Fruit fly (Drosophila melanogaster): ENCODE results near the gene CG7607.

- TF ChIP-seq tj (GFP tag; optimal IDR thresholded peaks at IDR 0.05), result no peak
- TF ChIP-seq cic (GFP tag; optimal IDR thresholded peaks at IDR 0.05), result peak; percentile 30
- TF ChIP-seq kay (GFP tag; ENCODE audit: borderline replicate concordance), result no peak
- no peak for TF ChIP-seq CG1620 (GFP tag; optimal IDR thresholded peaks at IDR 0.05)
- TF ChIP-seq bab1 (GFP tag; optimal IDR thresholded peaks at IDR 0.05), result no peak
- TF ChIP-seq CG33017 (tag; optimal IDR thresholded peaks at IDR 0.05), result no peak
- TF ChIP-seq Mnt (GFP tag; optimal IDR thresholded peaks at IDR 0.05), result no peak
- TF ChIP-seq Hr96 (GFP tag; optimal IDR thresholded peaks at IDR 0.05), result no peak
These were observed 42.5 kb downstream of the CG7607 start for dm6 chr3L:11241949-11242348.

Measured in whole organism, adult.